Fruit fly (Drosophila melanogaster) whole organism, prepupa: Measurements from ENCODE around the gene Gr10b.

ENCODE experiments used
- Blimp-1 ChIP-seq: fragments of 200-800 bp; sonication (Bioruptor generic); optimal IDR thresholded peaks from 3 replicates; lab custom pipeline; 2017; ENCODE audit warnings: missing biosample characterization, missing genetic modification characterization, mild to moderate bottlenecking, moderate library complexity, missing genetic modification reagents
- CG9139 ChIP-seq: fragments of 200-800 bp; sonication (Bioruptor generic); optimal IDR thresholded peaks from 3 replicates; lab custom pipeline; 2017; ENCODE audit warnings: missing biosample characterization, mild to moderate bottlenecking, missing genetic modification characterization
- Hr39 ChIP-seq: fragments of 200-800 bp; sonication (Bioruptor generic); optimal IDR thresholded peaks from 2 replicates; lab custom pipeline; 2016; ENCODE audit warnings: missing biosample characterization, missing genetic modification characterization
- Sox102F ChIP-seq: fragments of 200-800 bp; sonication (Bioruptor generic); optimal IDR thresholded peaks from 2 replicates; lab custom pipeline; 2016; ENCODE audit warnings: missing biosample characterization, mild to moderate bottlenecking, missing genetic modification characterization
- dac ChIP-seq: fragments of 200-800 bp; sonication (Bioruptor generic); optimal IDR thresholded peaks from 2 replicates; lab custom pipeline; 2017; ENCODE audit warnings: missing biosample characterization, mild to moderate bottlenecking, missing genetic modification characterization

DNA sequence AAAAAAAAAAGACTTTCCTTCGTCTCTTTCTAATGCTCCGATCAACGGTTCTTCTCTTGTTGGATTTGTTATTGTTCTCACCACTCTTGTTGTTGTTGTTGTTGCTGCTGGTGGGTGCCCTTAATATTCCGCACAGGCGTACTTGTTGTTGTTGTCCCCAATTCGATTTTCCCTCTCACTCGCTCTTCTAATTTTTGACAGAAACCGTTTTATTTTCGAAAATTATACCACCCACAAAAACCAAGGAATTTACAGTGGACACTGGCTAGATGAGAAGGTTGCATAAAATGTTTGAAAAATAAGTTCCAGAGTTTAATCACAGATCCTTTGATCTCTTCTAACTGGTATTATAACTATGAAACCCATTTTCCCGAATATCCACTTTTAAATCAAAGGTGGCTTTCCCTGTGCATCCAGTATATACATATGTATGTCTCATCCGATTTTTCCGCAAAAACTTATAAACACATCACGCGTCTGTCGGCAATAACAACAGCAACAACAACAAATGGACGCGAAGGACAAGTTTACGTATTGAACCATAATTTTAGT, 21.6 kb downstream of the Gr10b start:
- TF ChIP-seq Blimp-1 (no peak), dac (no peak), CG9139 (no peak), Sox102F (GFP tag; lab: Kevin White, UChicago) (no peak), Hr39 (GFP tag; lab: Kevin White, UChicago) (no peak)
